Worm (Caenorhabditis elegans): ENCODE measurements around the gene skr-21.

ce11 chrX:13178347-13178746 is 48.1 kb downstream of the skr-21 start, which contains the start of gene nlp-3:
- TF ChIP-seq snpc-4 (tag; optimal IDR thresholded peaks at IDR 0.05) (no peak), lin-13 (tag; optimal IDR thresholded peaks at IDR 0.05) (no peak), blmp-1 (tag; optimal IDR thresholded peaks at IDR 0.05) (no peak), M03D4.4 (tag; optimal IDR thresholded peaks at IDR 0.05) (no peak)
